Worm (Caenorhabditis elegans): ENCODE measurements around the gene sfxn-2.

sfxn-2 gene

DNA sequence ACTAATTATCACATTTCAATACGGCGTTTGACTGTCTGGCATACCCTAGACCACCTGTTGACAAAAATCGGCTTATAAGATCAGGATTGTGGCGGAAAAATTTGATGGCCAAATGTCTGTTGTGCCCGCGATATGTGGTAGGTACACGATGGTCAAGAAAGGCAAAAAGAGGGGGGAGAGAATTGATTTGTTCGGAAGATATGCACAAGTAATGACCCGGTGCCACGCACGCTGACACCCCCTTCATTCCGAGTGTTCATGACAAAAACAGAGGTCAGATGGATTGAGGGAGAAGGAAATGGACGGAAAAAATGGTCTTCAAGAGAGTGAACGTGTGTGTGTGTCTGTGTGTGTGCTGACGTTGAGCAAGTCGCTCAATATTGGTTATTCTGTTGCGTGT lies 7.3 kb upstream of the sfxn-2 start:
- TF ChIP-seq ceh-16 (tag; optimal IDR thresholded peaks at IDR 0.05): peak; percentile 44
- TF ChIP-seq nhr-10 (tag; optimal IDR thresholded peaks at IDR 0.05): no peak

DNA sequence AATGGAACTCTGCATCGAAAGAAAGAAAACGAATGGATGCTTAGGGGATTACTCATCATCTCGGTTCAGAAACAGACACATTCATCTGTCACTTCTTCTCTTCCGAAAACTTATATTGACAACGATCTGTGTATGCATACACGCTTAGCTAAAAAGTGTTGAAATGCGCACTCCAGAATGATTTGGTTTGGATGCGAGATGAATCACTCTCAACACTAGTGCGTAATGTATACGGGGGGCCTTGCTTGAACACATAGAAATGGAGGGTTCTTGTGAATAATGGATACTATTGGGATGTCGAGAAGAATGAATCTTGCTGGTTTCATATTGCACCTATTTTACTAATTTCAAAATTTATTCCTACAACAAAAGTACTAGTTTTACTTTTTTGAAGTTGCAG lies 5.9 kb upstream of the sfxn-2 start:
- TF ChIP-seq ztf-4 (tag; optimal IDR thresholded peaks at IDR 0.05) (no peak), fos-1 (tag; optimal IDR thresholded peaks at IDR 0.05) (peak; percentile 6), ceh-82 (tag; optimal IDR thresholded peaks at IDR 0.05) (no peak), crh-2 (tag; optimal IDR thresholded peaks at IDR 0.05) (no peak), C34F6.9 (tag; optimal IDR thresholded peaks at IDR 0.05) (no peak), nhr-11 (tag; optimal IDR thresholded peaks at IDR 0.05) (no peak), unc-39 (tag; optimal IDR thresholded peaks at IDR 0.05) (no peak), F13H6.1 (tag; optimal IDR thresholded peaks at IDR 0.05) (no peak), mab-5 (tag; optimal IDR thresholded peaks at IDR 0.05) (peak; percentile 46), sem-4 (tag; optimal IDR thresholded peaks at IDR 0.05) (no peak), nhr-23 (tag; optimal IDR thresholded peaks at IDR 0.05) (no peak), ztf-1 (GFP tag; conservative IDR thresholded peaks at IDR 0.05) (no peak), unc-55 (GFP tag; optimal IDR thresholded peaks at IDR 0.05) (peak; percentile 89), nhr-12 (tag; optimal IDR thresholded peaks at IDR 0.05) (no peak)

DNA sequence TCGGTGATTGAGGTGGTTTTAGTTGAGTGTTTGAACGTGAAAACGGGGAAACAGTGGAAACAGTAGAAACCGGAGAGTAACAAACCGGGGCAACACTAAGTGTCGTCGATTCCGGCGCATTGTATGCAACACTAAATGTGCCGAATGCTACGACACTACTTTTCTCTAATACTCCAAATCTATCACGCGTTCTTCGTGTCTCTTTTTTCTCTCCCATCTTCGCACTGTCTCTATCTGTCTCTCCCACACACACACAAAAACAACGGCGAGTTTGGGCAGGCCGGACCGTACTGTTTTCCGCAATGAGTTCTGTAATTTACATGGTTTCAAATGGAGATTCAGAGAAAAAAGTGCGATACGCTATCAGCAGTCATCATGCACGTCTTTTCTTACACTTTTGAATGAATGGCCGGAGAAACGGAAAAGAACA lies 4.0 kb upstream of the sfxn-2 start:
- TF ChIP-seq Y55F3AM.14 (GFP tag; optimal IDR thresholded peaks at IDR 0.05) (peak; percentile 18), lin-11 (tag; optimal IDR thresholded peaks at IDR 0.05) (no peak), R02D3.7 (tag; optimal IDR thresholded peaks at IDR 0.05) (no peak), lin-13 (GFP tag; optimal IDR thresholded peaks at IDR 0.05) (no peak), nhr-129 (tag; optimal IDR thresholded peaks at IDR 0.05) (peak; percentile 73), zag-1 (tag; optimal IDR thresholded peaks at IDR 0.05) (no peak), ceh-16 (tag; optimal IDR thresholded peaks at IDR 0.05) (no peak), mbf-1 (tag; optimal IDR thresholded peaks at IDR 0.05) (no peak), ztf-1 (GFP tag; conservative IDR thresholded peaks at IDR 0.05) (no peak), nhr-25 (tag; optimal IDR thresholded peaks at IDR 0.05) (peak; percentile 46), nhr-6 (tag; optimal IDR thresholded peaks at IDR 0.05) (no peak), unc-55 (GFP tag; optimal IDR thresholded peaks at IDR 0.05) (peak; percentile 45), nhr-10 (tag; optimal IDR thresholded peaks at IDR 0.05) (peak; percentile 47), alr-1 (tag; optimal IDR thresholded peaks at IDR 0.05) (no peak), nhr-237 (tag; optimal IDR thresholded peaks at IDR 0.05) (no peak), unc-39 (tag; optimal IDR thresholded peaks at IDR 0.05) (no peak), nhr-23 (tag; optimal IDR thresholded peaks at IDR 0.05) (no peak), ztf-4 (tag; optimal IDR thresholded peaks at IDR 0.05) (no peak), dmd-4 (tag; optimal IDR thresholded peaks at IDR 0.05) (no peak), egl-27 (tag; optimal IDR thresholded peaks at IDR 0.05) (peak; percentile 2), lsy-2 (tag; optimal IDR thresholded peaks at IDR 0.05) (peak in 1 of 2 experiments; percentile 40), ceh-82 (tag; optimal IDR thresholded peaks at IDR 0.05) (no peak), peb-1 (tag; optimal IDR thresholded peaks at IDR 0.05) (no peak), ztf-11 (tag; optimal IDR thresholded peaks at IDR 0.05) (no peak), skn-1 (tag; optimal IDR thresholded peaks at IDR 0.05) (peak; percentile 46), nhr-11 (tag; optimal IDR thresholded peaks at IDR 0.05) (no peak), gmeb-1 (tag; optimal IDR thresholded peaks at IDR 0.05) (peak; percentile 28), blmp-1 (tag; optimal IDR thresholded peaks at IDR 0.05; ENCODE audit: insufficient read depth) (no peak), nhr-12 (tag; optimal IDR thresholded peaks at IDR 0.05) (no peak), aly-2 (tag; optimal IDR thresholded peaks at IDR 0.05) (no peak), mab-5 (tag; optimal IDR thresholded peaks at IDR 0.05) (no peak), sma-3 (GFP tag; optimal IDR thresholded peaks at IDR 0.05) (peak; percentile 25), ama-1 (optimal IDR thresholded peaks at IDR 0.05) (no peak), F13H6.1 (tag; optimal IDR thresholded peaks at IDR 0.05) (peak; percentile 82), crh-2 (tag; optimal IDR thresholded peaks at IDR 0.05) (peak; percentile 74), unc-62 (GFP tag; optimal IDR thresholded peaks at IDR 0.05) (no peak), fos-1 (tag; optimal IDR thresholded peaks at IDR 0.05) (peak; percentile 91), nhr-21 (tag; optimal IDR thresholded peaks at IDR 0.05) (peak; percentile 49), C34F6.9 (tag; optimal IDR thresholded peaks at IDR 0.05) (peak; percentile 34), sma-9 (GFP tag; optimal IDR thresholded peaks at IDR 0.05) (peak; percentile 78), sma-9 (tag; optimal IDR thresholded peaks at IDR 0.05) (no peak), sem-4 (tag; optimal IDR thresholded peaks at IDR 0.05) (no peak), ZK546.5 (tag; optimal IDR thresholded peaks at IDR 0.05) (no peak), snpc-4 (tag; optimal IDR thresholded peaks at IDR 0.05) (no peak), elt-3 (tag; optimal IDR thresholded peaks at IDR 0.05) (no peak), mdl-1 (tag; optimal IDR thresholded peaks at IDR 0.05) (peak in 1 of 2 experiments; percentile 34), elt-1 (tag; optimal IDR thresholded peaks at IDR 0.05) (no peak), nhr-77 (tag; optimal IDR thresholded peaks at IDR 0.05) (no peak)

Measured in whole organism, L2 larva.